Worm (Caenorhabditis elegans): ENCODE results near the gene aagr-3.

aagr-3 gene

ce11 chrV:9733920-9734454, 4.7 kb upstream of the aagr-3 start, which contains the start of gene cal-7:
Gene cal-7, plus strand, starts transcription at chrV:9734103.
- TF ChIP-seq aly-2 (tag; optimal IDR thresholded peaks at IDR 0.05) (peak; percentile 10), nhr-71 (tag; optimal IDR thresholded peaks at IDR 0.05) (peak; percentile 5), unc-98 (GFP tag; IDR thresholded peaks at IDR 0.05) (no peak), lsy-2 (tag; optimal IDR thresholded peaks at IDR 0.05) (peak in 1 of 2 experiments; percentile 24), fkh-8 (tag; optimal IDR thresholded peaks at IDR 0.05) (peak; percentile 2), dpl-1 (GFP tag; optimal IDR thresholded peaks at IDR 0.05) (no peak), ztf-4 (tag; optimal IDR thresholded peaks at IDR 0.05) (peak; percentile 35), egl-13 (tag; optimal IDR thresholded peaks at IDR 0.05) (peak; percentile 1)

DNA sequence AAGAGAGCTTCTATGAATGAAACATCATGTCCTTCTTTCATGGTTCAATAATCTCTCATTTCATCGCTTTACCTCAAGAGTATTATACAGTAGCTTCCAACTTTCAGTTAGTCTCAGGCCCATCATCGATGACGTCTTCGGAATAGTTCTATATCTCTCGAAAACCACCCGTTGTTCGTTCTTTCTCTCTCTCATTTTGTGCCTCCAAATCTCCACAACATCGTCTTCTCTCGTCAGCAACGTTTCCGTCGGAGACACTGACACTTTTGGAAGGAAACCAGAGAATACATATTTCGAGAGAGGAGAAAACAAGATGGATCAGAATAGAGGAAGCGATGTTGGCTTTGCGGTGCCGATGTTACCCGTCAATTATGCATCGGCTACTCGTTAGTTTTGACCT, 2.5 kb upstream of the aagr-3 start:
- no peak for TF ChIP-seq nhr-28 (tag; optimal IDR thresholded peaks at IDR 0.05)
- TF ChIP-seq mep-1 (tag; optimal IDR thresholded peaks at IDR 0.05), result peak; percentile 20
- TF ChIP-seq zag-1 (tag; optimal IDR thresholded peaks at IDR 0.05), result no peak
- TF ChIP-seq efl-1 (optimal IDR thresholded peaks at IDR 0.05), result no peak
- peak in 1 of 2 experiments; percentile 90 for TF ChIP-seq efl-1 (GFP tag; optimal IDR thresholded peaks at IDR 0.05 in 1 of 2)
- TF ChIP-seq ceh-82 (tag; optimal IDR thresholded peaks at IDR 0.05), result peak in 1 of 3 experiments; percentile 43
- TF ChIP-seq nhr-76 (tag; optimal IDR thresholded peaks at IDR 0.05), result no peak
- no peak for TF ChIP-seq hlh-4 (tag; optimal IDR thresholded peaks at IDR 0.05)
- peak in 1 of 2 experiments; percentile 37 for TF ChIP-seq lsy-2 (tag; optimal IDR thresholded peaks at IDR 0.05)
- TF ChIP-seq sup-37 (GFP tag; optimal IDR thresholded peaks at IDR 0.05), result no peak
- no peak for TF ChIP-seq pax-3 (tag; optimal IDR thresholded peaks at IDR 0.05)
- TF ChIP-seq F16B12.6 (tag; optimal IDR thresholded peaks at IDR 0.05), result no peak
- TF ChIP-seq rnt-1 (tag; optimal IDR thresholded peaks at IDR 0.05), result no peak
- TF ChIP-seq ceh-63 (GFP tag; optimal IDR thresholded peaks at IDR 0.05), result no peak
- no peak for TF ChIP-seq fkh-10 (GFP tag; optimal IDR thresholded peaks at IDR 0.05)
- TF ChIP-seq dsc-1 (tag; optimal IDR thresholded peaks at IDR 0.05), result no peak
- TF ChIP-seq nhr-20 (tag; optimal IDR thresholded peaks at IDR 0.05), result no peak
- no peak for TF ChIP-seq ztf-11 (tag; optimal IDR thresholded peaks at IDR 0.05)
- TF ChIP-seq lin-14 (GFP tag; optimal IDR thresholded peaks at IDR 0.05), result peak; percentile 62
- TF ChIP-seq unc-62 (GFP tag; optimal IDR thresholded peaks at IDR 0.05), result no peak
- no peak for TF ChIP-seq pag-3 (tag; optimal IDR thresholded peaks at IDR 0.05; ENCODE audit: borderline replicate concordance, insufficient read depth)
- no peak for TF ChIP-seq efl-3 (GFP tag; optimal IDR thresholded peaks at IDR 0.05)
- no peak for TF ChIP-seq lin-39 (tag; optimal IDR thresholded peaks at IDR 0.05)
- no peak for TF ChIP-seq ces-1 (GFP tag; optimal IDR thresholded peaks at IDR 0.05)
- no peak for TF ChIP-seq nhr-47 (tag; optimal IDR thresholded peaks at IDR 0.05)
- no peak for TF ChIP-seq jun-1 (tag; optimal IDR thresholded peaks at IDR 0.05)
- TF ChIP-seq ets-5 (GFP tag; IDR thresholded peaks at IDR 0.05), result no peak
- no peak for TF ChIP-seq sptf-1 (tag; optimal IDR thresholded peaks at IDR 0.05)
- no peak for TF ChIP-seq mef-2 (tag; optimal IDR thresholded peaks at IDR 0.05)
- peak; percentile 71 for TF ChIP-seq blmp-1 (tag; optimal IDR thresholded peaks at IDR 0.05)
- TF ChIP-seq nhr-84 (tag; optimal IDR thresholded peaks at IDR 0.05), result no peak
- TF ChIP-seq C16A3.4 (tag; optimal IDR thresholded peaks at IDR 0.05), result no peak
- no peak for TF ChIP-seq nhr-90 (tag; optimal IDR thresholded peaks at IDR 0.05; ENCODE audit: poor library complexity)
- TF ChIP-seq tbx-2 (tag; optimal IDR thresholded peaks at IDR 0.05), result no peak
- TF ChIP-seq lin-13 (GFP tag; optimal IDR thresholded peaks at IDR 0.05), result no peak
